Fruit fly (Drosophila melanogaster) whole organism, embryonic: ENCODE results near the gene CG17068.

Experiments
- Adf1 ChIP-seq: fragments of 200-800 bp; sonication (Bioruptor generic); IDR thresholded peaks from 2 replicates; pipeline ENCODE4 v1.3.6; 2022; ENCODE audit warnings: missing biosample characterization, missing genetic modification characterization
- Blimp-1 ChIP-seq: fragments of 200-800 bp; sonication (Bioruptor generic); optimal IDR thresholded peaks from 3 replicates; lab custom pipeline; 2018; ENCODE audit warnings: missing biosample characterization, missing genetic modification characterization, mild to moderate bottlenecking, moderate library complexity, missing genetic modification reagents
- BtbVII ChIP-seq: fragments of 200-800 bp; sonication (Bioruptor generic); optimal IDR thresholded peaks from 3 replicates; lab custom pipeline; 2017; ENCODE audit warnings: missing biosample characterization, mild to moderate bottlenecking, missing genetic modification characterization
- CG10462 ChIP-seq: fragments of 200-800 bp; sonication (Bioruptor generic); optimal IDR thresholded peaks from 2 replicates; lab custom pipeline; 2016; ENCODE audit warnings: missing biosample characterization, missing genetic modification characterization
- CG11560 ChIP-seq: fragments of 200-800 bp; sonication (Bioruptor generic); IDR thresholded peaks from 3 replicates; pipeline ENCODE4 v1.3.6; 2022; ENCODE audit warnings: missing biosample characterization, missing genetic modification characterization
- CG11695 ChIP-seq: fragments of 200-800 bp; sonication (Bioruptor generic); IDR thresholded peaks from 3 replicates; pipeline ENCODE4 v1.3.6; 2022; ENCODE audit warnings: missing biosample characterization, missing genetic modification characterization
- CG12659 ChIP-seq: fragments of 200-800 bp; sonication (Bioruptor generic); optimal IDR thresholded peaks from 3 replicates; lab custom pipeline; 2017; ENCODE audit warnings: mild to moderate bottlenecking, missing biosample characterization, missing genetic modification reagents, missing genetic modification characterization
- CG13296 ChIP-seq: fragments of 200-800 bp; sonication (Bioruptor generic); optimal IDR thresholded peaks from 3 replicates; lab custom pipeline; 2018; ENCODE audit warnings: missing biosample characterization, mild to moderate bottlenecking, missing genetic modification characterization
- CG13894 ChIP-seq: fragments of 200-800 bp; sonication (Bioruptor generic); optimal IDR thresholded peaks from 3 replicates; lab custom pipeline; 2018; ENCODE audit warnings: missing biosample characterization, mild to moderate bottlenecking, missing genetic modification characterization, moderate library complexity
- CG1603 ChIP-seq: fragments of 200-800 bp; sonication (Bioruptor generic); optimal IDR thresholded peaks from 2 replicates; lab custom pipeline; 2019; ENCODE audit warnings: missing biosample characterization, mild to moderate bottlenecking, missing genetic modification characterization, moderate library complexity
- CG16779 ChIP-seq: fragments of 200-800 bp; sonication (Bioruptor generic); IDR thresholded peaks from 2 replicates; pipeline ENCODE4 v1.3.6; 2022; ENCODE audit warnings: missing biosample characterization, missing genetic modification characterization
- CG17186 ChIP-seq: fragments of 200-800 bp; sonication (Bioruptor generic); optimal IDR thresholded peaks from 3 replicates; lab custom pipeline; 2017; ENCODE audit warnings: missing biosample characterization, missing genetic modification reagents, missing genetic modification characterization
- CG17385 ChIP-seq: fragments of 200-800 bp; sonication (Bioruptor generic); optimal IDR thresholded peaks from 3 replicates; lab custom pipeline; 2018; ENCODE audit warnings: missing biosample characterization, mild to moderate bottlenecking, missing genetic modification characterization
- CG2199 ChIP-seq: fragments of 200-800 bp; sonication (Bioruptor generic); IDR thresholded peaks from 3 replicates; pipeline ENCODE4 v1.3.6; 2022; ENCODE audit warnings: missing biosample characterization, missing genetic modification characterization
- CG30403 ChIP-seq: fragments of 200-800 bp; sonication (Bioruptor generic); optimal IDR thresholded peaks from 3 replicates; lab custom pipeline; 2016; ENCODE audit warnings: missing biosample characterization, missing genetic modification characterization
- CG6175 ChIP-seq: fragments of 200-800 bp; sonication (Bioruptor generic); IDR thresholded peaks from 3 replicates; pipeline ENCODE4 v1.3.6; 2022; ENCODE audit warnings: missing biosample characterization, missing genetic modification characterization
- CG8281 ChIP-seq: fragments of 200-800 bp; sonication (Bioruptor generic); optimal IDR thresholded peaks from 2 replicates; lab custom pipeline; 2018; ENCODE audit warnings: missing biosample characterization, mild to moderate bottlenecking, missing genetic modification characterization, moderate library complexity
- D19A ChIP-seq: fragments of 200-800 bp; optimal IDR thresholded peaks from 3 replicates; lab custom pipeline; 2019; ENCODE audit warnings: missing biosample characterization, mild to moderate bottlenecking, missing genetic modification characterization, moderate library complexity
- Dbx ChIP-seq: fragments of 200-800 bp; sonication (Bioruptor generic); IDR thresholded peaks from 3 replicates; pipeline ENCODE4 v1.3.6; 2022; ENCODE audit warnings: missing biosample characterization, missing genetic modification characterization
- Drgx ChIP-seq: fragments of 200-800 bp; sonication (Bioruptor generic); IDR thresholded peaks from 2 replicates; pipeline ENCODE4 v1.3.6; 2022; ENCODE audit warnings: missing biosample characterization, missing genetic modification characterization
- Ets65A ChIP-seq: fragments of 200-800 bp; sonication (Bioruptor generic); peaks from one replicate; lab custom pipeline; 2016; ENCODE audit warnings: missing biosample characterization, missing genetic modification characterization
- Ets97D ChIP-seq: fragments of 200-800 bp; sonication (Bioruptor generic); optimal IDR thresholded peaks from 3 replicates; lab custom pipeline; 2016; ENCODE audit warnings: missing biosample characterization, missing genetic modification characterization
- Hr3 ChIP-seq: fragments of 200-800 bp; sonication (Bioruptor generic); optimal IDR thresholded peaks from 3 replicates; lab custom pipeline; 2016; ENCODE audit warnings: missing biosample characterization, missing genetic modification characterization
- Lpt ChIP-seq: fragments of >200 bp; optimal IDR thresholded peaks from 2 replicates; lab custom pipeline; 2018; ENCODE audit warnings: missing biosample characterization, missing genetic modification characterization
- Nf-YA ChIP-seq: fragments of 200-800 bp; sonication (Bioruptor generic); IDR thresholded peaks from 2 replicates; pipeline ENCODE4 v1.3.6; 2022; ENCODE audit warnings: missing biosample characterization, missing genetic modification characterization
- Oaz ChIP-seq: fragments of 200-800 bp; sonication (Bioruptor generic); IDR thresholded peaks from 2 replicates; pipeline ENCODE4 v1.3.6; 2022; ENCODE audit warnings: missing biosample characterization, missing genetic modification characterization
- Optix ChIP-seq: fragments of 200-800 bp; sonication (Bioruptor generic); IDR thresholded peaks from 3 replicates; pipeline ENCODE4 v1.3.6; 2022; ENCODE audit warnings: missing biosample characterization, missing genetic modification characterization
- Sry-β ChIP-seq: fragments of 200-800 bp; sonication (Bioruptor generic); optimal IDR thresholded peaks from 2 replicates; lab custom pipeline; 2018; ENCODE audit warnings: missing biosample characterization, mild to moderate bottlenecking, missing genetic modification characterization, moderate library complexity
- ash1 ChIP-seq: fragments of 200-800 bp; sonication (Bioruptor generic); optimal IDR thresholded peaks from 2 replicates; lab custom pipeline; 2018; ENCODE audit warnings: missing biosample characterization, mild to moderate bottlenecking, missing genetic modification characterization
- chinmo ChIP-seq: fragments of 200-800 bp; sonication (Bioruptor generic); IDR thresholded peaks from 4 replicates; pipeline ENCODE4 v1.3.6; 2022; ENCODE audit warnings: missing biosample characterization, missing genetic modification characterization; ENCODE audit not compliant: partially characterized antibody
- fd102C ChIP-seq: fragments of 200-800 bp; sonication (Bioruptor generic); optimal IDR thresholded peaks from 2 replicates; lab custom pipeline; 2018; ENCODE audit warnings: missing biosample characterization, mild to moderate bottlenecking, missing genetic modification characterization, moderate library complexity
- gem ChIP-seq: fragments of 200-800 bp; sonication (Bioruptor generic); optimal IDR thresholded peaks from 2 replicates; lab custom pipeline; 2019; ENCODE audit warnings: missing biosample characterization, mild to moderate bottlenecking, missing genetic modification characterization, moderate library complexity
- grau ChIP-seq: fragments of 200-800 bp; optimal IDR thresholded peaks from 3 replicates; lab custom pipeline; 2019; ENCODE audit warnings: missing biosample characterization, mild to moderate bottlenecking, missing genetic modification characterization, moderate library complexity
- jumu ChIP-seq: fragments of 200-800 bp; sonication (Bioruptor generic); optimal IDR thresholded peaks from 3 replicates; lab custom pipeline; 2016; ENCODE audit warnings: missing biosample characterization, missing genetic modification characterization
- nom ChIP-seq: fragments of 200-800 bp; sonication (Bioruptor generic); optimal IDR thresholded peaks from 2 replicates; lab custom pipeline; 2017; ENCODE audit warnings: missing biosample characterization, missing genetic modification characterization, mild to moderate bottlenecking, moderate library complexity, missing genetic modification reagents
- oc ChIP-seq: fragments of 200-800 bp; sonication (Bioruptor generic); optimal IDR thresholded peaks from 2 replicates; lab custom pipeline; 2018; ENCODE audit warnings: missing biosample characterization, mild to moderate bottlenecking, missing genetic modification characterization, moderate library complexity
- pnt ChIP-seq: fragments of 200-800 bp; sonication (Bioruptor generic); optimal IDR thresholded peaks from 3 replicates; lab custom pipeline; 2016; ENCODE audit warnings: missing biosample characterization, missing genetic modification characterization
- pzg ChIP-seq: fragments of 200-800 bp; sonication (Bioruptor generic); optimal IDR thresholded peaks from 3 replicates; lab custom pipeline; 2018; ENCODE audit warnings: missing biosample characterization, mild to moderate bottlenecking, missing genetic modification characterization, moderate library complexity
- run ChIP-seq: fragments of 200-800 bp; sonication (Bioruptor generic); optimal IDR thresholded peaks from 3 replicates; lab custom pipeline; 2018; ENCODE audit warnings: missing biosample characterization, mild to moderate bottlenecking, missing genetic modification characterization
- shn ChIP-seq: fragments of 200-800 bp; sonication (Bioruptor generic); optimal IDR thresholded peaks from 3 replicates; lab custom pipeline; 2016; ENCODE audit warnings: missing biosample characterization, missing genetic modification characterization
- sima ChIP-seq: fragments of 200-800 bp; sonication (Bioruptor generic); optimal IDR thresholded peaks from 2 replicates; lab custom pipeline; 2016; ENCODE audit warnings: missing biosample characterization, missing genetic modification characterization
- sqz ChIP-seq: fragments of 200-800 bp; sonication (Bioruptor generic); optimal IDR thresholded peaks from 3 replicates; lab custom pipeline; 2018; ENCODE audit warnings: missing biosample characterization, mild to moderate bottlenecking, missing genetic modification characterization
- ssp ChIP-seq: fragments of 200-800 bp; sonication (Bioruptor generic); IDR thresholded peaks from 2 replicates; pipeline ENCODE4 v1.3.6; 2022; ENCODE audit warnings: missing biosample characterization, missing genetic modification characterization
- tap ChIP-seq: fragments of 200-800 bp; optimal IDR thresholded peaks from 3 replicates; lab custom pipeline; 2019; ENCODE audit warnings: missing biosample characterization, mild to moderate bottlenecking, missing genetic modification characterization, moderate library complexity
- trem ChIP-seq: fragments of 200-800 bp; optimal IDR thresholded peaks from 3 replicates; lab custom pipeline; 2019; ENCODE audit warnings: missing biosample characterization, mild to moderate bottlenecking, missing genetic modification characterization, moderate library complexity
- ttk ChIP-seq: fragments of 200-800 bp; sonication (Bioruptor generic); IDR thresholded peaks from 2 replicates; pipeline ENCODE4 v2.1.2; 2022; ENCODE audit warnings: missing biosample characterization, missing genetic modification characterization
- z ChIP-seq: fragments of 200-800 bp; sonication (Bioruptor generic); IDR thresholded peaks from 3 replicates; pipeline ENCODE4 v1.3.6; 2022; ENCODE audit warnings: missing biosample characterization, missing genetic modification characterization
- zfh2 ChIP-seq: fragments of 200-800 bp; sonication (Bioruptor generic); optimal IDR thresholded peaks from 2 replicates; lab custom pipeline; 2016; ENCODE audit warnings: missing biosample characterization, missing genetic modification characterization

CG17068 gene

DNA sequence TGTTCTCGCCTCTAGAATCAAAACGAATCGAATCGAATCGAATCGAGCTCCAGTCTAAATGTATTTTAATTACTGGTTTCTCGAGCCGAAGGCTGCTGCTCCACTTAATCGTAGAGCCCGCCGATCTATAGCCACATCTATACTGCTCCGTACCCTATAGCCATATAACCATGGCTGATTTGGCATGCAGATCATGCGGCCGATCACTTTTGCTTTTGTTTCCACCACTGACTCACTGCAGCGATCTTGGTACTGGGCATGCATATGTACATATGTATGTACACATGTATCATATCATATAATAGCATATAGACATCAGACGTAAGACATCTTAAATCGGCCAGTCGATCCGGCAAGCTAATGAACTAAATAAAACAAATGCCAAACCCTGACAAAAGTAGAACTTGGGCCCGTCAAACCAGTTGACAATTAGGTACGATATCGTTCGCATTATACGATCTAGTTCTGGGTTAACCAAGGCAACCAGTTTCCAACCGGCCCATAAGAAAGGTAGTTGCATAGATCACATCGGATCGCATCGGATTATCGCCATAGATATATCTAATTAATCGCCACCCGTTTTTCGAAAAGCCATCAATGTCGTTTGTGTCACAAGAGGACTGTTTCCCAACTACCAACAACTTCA, 5.6 kb downstream of the CG17068 start:
- TF ChIP-seq CG30403 (GFP tag; lab: Kevin White, UChicago) (no peak), Lpt (GFP tag; lab: Kevin White, UChicago) (no peak), CG2199 (GFP tag; lab: Robert Waterston, UW) (no peak), sima (GFP tag; lab: Kevin White, UChicago) (no peak), Ets65A (GFP tag; lab: Kevin White, UChicago) (peak; percentile 3), grau (no peak), Blimp-1 (GFP tag; lab: Kevin White, UChicago) (peak; percentile 50), CG13296 (no peak), fd102C (GFP tag; lab: Kevin White, UChicago) (no peak), zfh2 (GFP tag; lab: Kevin White, UChicago) (no peak), chinmo (GFP tag; lab: Robert Waterston, UW) (0 out of 4 replicates have a peak, but pooled peaks have one; percentile 43), Nf-YA (no peak), tap (tag; lab: Kevin White, UChicago) (no peak), pnt (GFP tag; lab: Kevin White, UChicago) (no peak), CG13894 (peak; percentile 99), pzg (GFP tag; lab: Kevin White, UChicago) (no peak), Optix (GFP tag; lab: Robert Waterston, UW) (no peak), CG11560 (no peak), CG1603 (tag; lab: Kevin White, UChicago) (no peak)

DNA sequence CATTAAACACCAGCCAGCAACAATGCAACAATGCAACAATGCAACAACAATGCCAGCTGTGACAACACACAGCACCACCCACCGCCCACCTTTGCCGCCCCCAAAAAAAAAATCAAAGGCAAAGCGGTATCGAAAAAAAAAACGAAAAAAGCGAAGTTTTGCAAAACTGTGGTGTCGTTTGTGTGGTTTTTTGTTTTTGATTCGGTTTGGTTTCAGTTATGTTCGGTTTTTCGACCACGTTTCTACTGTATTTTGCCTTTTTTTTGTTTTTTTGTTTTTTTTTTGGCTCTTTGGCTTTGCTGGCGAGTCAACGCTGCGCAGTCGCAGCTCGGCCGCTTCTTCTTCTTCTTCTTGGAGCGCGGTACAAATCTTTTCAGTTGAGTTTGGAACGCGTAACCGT, 6.6 kb downstream of the CG17068 start, which contains the start of gene Peritrophin-A:
TSS of gene Peritrophin-A (plus strand) at position 370 of the 400 bp plus-strand sequence.
- TF ChIP-seq Oaz (GFP tag; lab: Robert Waterston, UW) = no peak
- peak; percentile 67 for TF ChIP-seq sqz (GFP tag; lab: Kevin White, UChicago)
- TF ChIP-seq CG17186 (GFP tag; lab: Kevin White, UChicago) = no peak
- peak; percentile 66 for TF ChIP-seq CG17385 (GFP tag; lab: Kevin White, UChicago)
- TF ChIP-seq gem (tag; lab: Kevin White, UChicago) = no peak
- no peak for TF ChIP-seq shn (GFP tag; lab: Kevin White, UChicago)
- TF ChIP-seq Adf1 (GFP tag; lab: Robert Waterston, UW) = peak; percentile 30; the same call in 1 of the 2 replicates
- TF ChIP-seq nom (GFP tag; lab: Kevin White, UChicago) = no peak
- peak; percentile 70 for TF ChIP-seq Drgx (GFP tag; lab: Robert Waterston, UW)

DNA sequence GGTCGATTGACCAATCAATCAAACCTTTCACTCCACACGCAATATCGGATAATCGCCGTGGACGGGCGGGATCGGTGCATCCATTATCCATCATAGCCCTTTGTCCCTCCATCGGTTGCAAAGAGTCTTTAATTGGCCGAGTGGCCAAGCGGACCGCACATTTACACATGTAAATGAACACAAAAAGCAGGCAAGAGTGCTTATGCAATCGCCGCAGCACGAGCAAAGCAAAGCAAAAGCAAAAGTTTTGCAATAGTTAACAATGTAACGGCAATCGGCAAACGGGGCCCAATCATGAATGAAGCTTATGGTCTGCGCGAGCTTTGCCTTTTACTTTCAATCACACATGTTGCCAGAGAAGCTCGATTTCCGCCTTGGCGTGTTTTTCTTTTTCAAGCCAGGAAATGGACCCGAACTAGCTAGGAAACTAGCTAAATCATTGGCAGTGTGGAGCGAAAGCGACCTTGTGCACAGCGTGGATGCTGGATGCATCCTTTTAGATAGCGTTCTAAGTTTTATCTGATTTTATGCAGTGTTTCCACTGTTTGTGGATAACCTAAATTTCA, 7.5 kb downstream of the CG17068 start:
- no peak for TF ChIP-seq CG6175
- no peak for TF ChIP-seq CG16779 (GFP tag; lab: Robert Waterston, UW)
- TF ChIP-seq D19A = no peak
- TF ChIP-seq jumu = no peak
- peak; percentile 88 for TF ChIP-seq Blimp-1 (GFP tag; lab: Kevin White, UChicago)
- peak; percentile 27 for TF ChIP-seq oc (tag; lab: Kevin White, UChicago)
- TF ChIP-seq chinmo (GFP tag; lab: Robert Waterston, UW) = 0 out of 4 replicates have a peak, but pooled peaks have one; percentile 21
- TF ChIP-seq ssp = 0 out of 2 replicates have a peak, but pooled peaks have one; percentile 28
- TF ChIP-seq Hr3 (GFP tag; lab: Kevin White, UChicago) = no peak
- TF ChIP-seq CG10462 (GFP tag; lab: Kevin White, UChicago) = no peak
- TF ChIP-seq ttk = no peak
- TF ChIP-seq trem (tag; lab: Kevin White, UChicago) = no peak
- TF ChIP-seq CG8281 = no peak
- no peak for TF ChIP-seq Ets97D (GFP tag; lab: Kevin White, UChicago)
- no peak for TF ChIP-seq BtbVII
- no peak for TF ChIP-seq CG11695
- TF ChIP-seq CG12659 = no peak
- no peak for TF ChIP-seq Dbx (GFP tag; lab: Robert Waterston, UW)
- peak; percentile 83 for TF ChIP-seq Sry-β
- no peak for TF ChIP-seq ash1 (GFP tag; lab: Kevin White, UChicago)
- no peak for TF ChIP-seq z (GFP tag; lab: Robert Waterston, UW)
- no peak for TF ChIP-seq run (tag; lab: Kevin White, UChicago)
